Worm (Caenorhabditis elegans): ENCODE measurements around the gene F41C3.7.

DNA sequence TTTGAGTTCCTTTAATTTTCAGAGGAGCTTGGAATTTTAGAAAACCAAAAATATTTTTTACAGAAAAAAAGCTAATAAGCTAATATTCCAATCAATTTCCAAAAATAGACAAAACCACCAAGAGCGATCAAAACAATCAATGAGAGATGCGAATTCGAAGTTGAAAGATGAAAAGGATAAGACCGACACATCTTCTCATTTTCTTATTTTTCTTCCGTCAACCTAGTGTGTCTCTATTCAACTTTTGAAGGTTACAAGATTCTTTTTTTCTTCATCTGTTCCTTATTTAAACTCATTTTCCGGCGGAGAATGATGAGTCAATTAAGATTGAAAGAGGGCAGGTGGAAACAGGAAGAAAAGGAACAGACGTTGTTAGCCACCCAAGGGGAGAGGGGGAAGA lies 37.8 kb downstream of the F41C3.7 start:
- TF ChIP-seq nfya-1 (tag; optimal IDR thresholded peaks at IDR 0.05; ENCODE audit: borderline replicate concordance, insufficient read depth) (no peak), lir-1 (GFP tag; conservative IDR thresholded peaks at IDR 0.05) (no peak), Y56A3A.18 (GFP tag; IDR thresholded peaks at IDR 0.05) (no peak), snpc-4 (GFP tag; optimal IDR thresholded peaks at IDR 0.05) (no peak), snpc-4 (tag; optimal IDR thresholded peaks at IDR 0.05) (no peak), hlh-26 (GFP tag; conservative IDR thresholded peaks at IDR 0.05) (no peak), ama-1 (optimal IDR thresholded peaks at IDR 0.05) (no peak), ama-1 (GFP tag; optimal IDR thresholded peaks at IDR 0.05) (no peak), Y79H2A.3 (GFP tag; conservative IDR thresholded peaks at IDR 0.05) (no peak)

Data from whole organism, young adult.